Fruit fly (Drosophila melanogaster) whole organism, larva: ENCODE results near the gene CG5043.

Experiments used
- noc ChIP-seq: fragments of 200-800 bp; sonication (Bioruptor generic); optimal IDR thresholded peaks from 3 replicates; lab custom pipeline; 2019; ENCODE audit warnings: missing biosample characterization, mild to moderate bottlenecking, missing genetic modification characterization, moderate library complexity

CG5043 gene

DNA sequence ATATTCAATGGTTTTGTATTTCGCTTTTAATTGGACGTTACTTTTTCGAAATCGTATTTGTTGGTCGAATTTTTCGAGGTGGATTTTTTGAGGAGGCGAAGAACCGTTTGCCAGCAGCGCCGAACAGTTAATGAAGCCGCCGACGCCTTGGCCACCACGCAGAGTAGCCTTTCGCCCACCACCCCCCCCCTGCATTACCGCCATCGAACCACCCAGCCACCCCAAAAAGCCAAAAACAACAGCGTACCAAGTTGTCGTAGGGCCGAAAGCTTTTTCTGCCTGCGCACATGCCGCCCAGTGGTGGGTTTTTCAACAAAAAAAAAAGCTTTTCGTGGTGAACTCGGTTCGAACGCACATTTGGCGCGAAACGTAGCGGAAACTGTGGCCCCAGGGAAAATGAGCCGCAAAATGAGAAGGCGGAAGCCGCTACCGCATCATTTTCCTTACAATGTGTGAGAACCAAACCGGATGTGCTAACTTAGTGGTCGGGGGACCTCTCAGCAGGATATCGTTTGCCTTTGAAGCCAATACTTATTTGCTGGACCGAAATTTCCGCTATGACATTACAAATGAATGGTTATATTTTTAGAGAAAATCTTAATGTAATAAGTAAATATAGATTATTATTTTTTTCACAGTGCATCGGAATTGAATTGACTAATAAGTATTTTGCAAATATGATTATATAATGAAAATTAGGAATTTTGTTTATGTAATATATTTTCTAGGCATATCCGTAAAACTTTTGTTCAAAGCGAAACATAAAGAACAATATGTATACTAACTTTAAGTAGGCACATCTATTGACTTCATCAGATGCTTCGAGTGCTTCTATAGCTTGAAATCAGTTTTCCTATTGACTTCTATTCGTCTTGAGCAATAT is at the start of gene CG5043, which contains the start of gene Dif:
Gene CG5043, plus strand, starts transcription at position 833 of the 883 bp plus-strand sequence.
Gene Dif, minus strand, starts transcription at position 132 of the 883 bp plus-strand sequence.
- no peak for TF ChIP-seq noc (tag; lab: Kevin White, UChicago)

DNA sequence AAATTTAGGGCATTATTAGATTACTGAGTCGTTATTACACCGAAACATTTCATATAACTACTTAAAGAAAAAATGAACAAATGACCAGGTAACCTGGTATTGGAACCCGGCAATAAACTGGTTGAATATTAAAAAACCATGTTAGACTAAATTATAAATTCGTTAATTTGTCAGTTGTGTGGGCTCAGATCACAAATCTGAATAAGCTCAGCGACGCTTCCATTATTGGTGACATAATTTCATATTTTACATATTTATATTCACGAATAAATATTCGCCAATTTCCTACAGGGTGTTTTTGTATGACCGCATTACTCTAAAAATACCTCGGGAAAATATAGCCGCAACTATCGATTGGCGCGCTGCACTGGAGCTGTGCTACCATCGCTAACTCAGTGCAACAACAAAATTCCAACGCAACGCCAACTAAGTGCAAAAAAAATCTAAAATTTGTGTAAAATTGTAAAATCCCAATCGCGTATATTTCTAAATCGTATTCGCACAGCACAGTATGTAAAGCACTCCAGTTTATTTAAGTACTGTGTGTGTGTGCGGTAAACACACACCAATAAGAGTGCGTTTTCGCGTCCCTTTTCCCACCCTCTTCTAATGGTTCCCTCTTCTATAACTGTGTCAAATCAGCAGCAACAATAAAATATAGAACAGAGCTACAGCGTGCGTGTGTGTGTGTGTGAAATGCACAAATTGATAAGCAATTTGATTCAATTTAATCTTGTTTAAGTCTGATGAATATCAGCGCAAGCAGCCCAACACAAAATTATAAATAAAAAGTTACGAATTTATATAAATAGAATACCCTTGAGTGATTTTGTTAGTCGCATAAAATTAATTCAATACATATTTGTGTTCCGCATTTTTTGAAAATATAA is 49.1 kb upstream of the CG5043 start, which contains the start of gene CLIP-190:
Gene CLIP-190, plus strand, starts transcription at position 370 of the 890 bp plus-strand sequence.
- no peak for TF ChIP-seq noc (tag; lab: Kevin White, UChicago)

DNA sequence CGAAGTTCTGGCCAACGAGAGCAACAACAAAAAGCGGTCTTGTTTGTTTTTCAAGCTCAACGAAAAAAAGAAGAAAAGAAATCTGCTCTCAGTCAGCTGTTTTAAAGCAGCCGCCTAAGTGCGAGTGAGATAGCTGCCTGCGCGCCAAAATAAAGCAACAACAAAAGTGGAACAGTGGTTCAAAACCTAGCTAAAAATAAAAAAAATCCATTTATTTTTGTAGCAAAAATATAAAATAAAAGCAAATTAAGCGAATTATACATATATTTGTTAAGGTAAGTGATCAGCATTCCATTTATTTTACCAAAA is 48.5 kb upstream of the CG5043 start:
- TF ChIP-seq noc (tag; lab: Kevin White, UChicago): no peak

DNA sequence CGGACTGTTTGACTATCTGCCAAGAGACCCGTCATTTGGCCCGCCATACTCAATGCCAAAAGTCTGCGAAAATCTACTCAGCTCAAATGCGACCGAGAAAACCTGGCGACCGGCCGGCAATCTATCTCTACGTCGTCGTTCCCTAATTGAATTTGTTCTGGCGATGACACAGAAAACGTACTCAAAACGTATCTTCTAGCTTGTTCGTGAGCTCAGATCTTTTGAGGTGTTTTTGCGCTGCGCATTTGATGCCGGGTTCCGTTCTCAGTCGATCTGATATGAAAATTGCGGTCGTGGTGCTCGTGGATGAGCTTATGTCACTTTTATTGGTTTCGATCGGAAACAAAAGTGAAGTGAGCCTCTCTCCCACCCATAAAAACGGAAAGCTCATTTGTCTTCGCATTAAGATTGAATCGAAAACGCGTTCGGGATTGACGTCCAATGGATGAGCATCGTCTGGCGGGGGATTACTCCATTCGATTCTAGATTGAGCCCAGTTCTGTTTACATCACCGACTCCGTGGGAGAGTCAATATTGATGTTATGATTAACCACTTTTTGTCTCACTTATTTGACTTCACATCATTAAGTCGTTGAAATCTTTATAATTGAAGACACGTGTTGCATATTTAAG is 45.8 kb upstream of the CG5043 start:
- peak; percentile 48 for TF ChIP-seq noc (tag; lab: Kevin White, UChicago)

DNA sequence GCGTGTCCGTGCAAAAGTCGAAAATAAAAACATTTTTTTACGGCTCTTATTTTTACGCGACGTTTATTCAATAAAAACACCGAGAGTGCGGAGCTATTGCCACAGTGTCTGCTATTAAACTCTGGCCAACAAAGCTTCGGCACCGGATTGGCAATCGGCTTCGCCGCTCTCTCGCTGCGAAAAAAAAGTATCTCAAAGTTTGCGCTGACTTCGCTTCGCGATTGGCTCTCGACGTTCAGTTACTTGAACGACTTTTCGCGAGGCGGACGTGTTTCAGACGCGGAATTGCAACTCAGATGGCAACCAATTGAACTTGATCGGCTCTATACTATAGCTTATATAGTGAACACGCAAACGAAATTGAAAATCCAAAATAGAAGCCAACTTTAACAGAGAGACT is 44.6 kb upstream of the CG5043 start:
- TF ChIP-seq noc (tag; lab: Kevin White, UChicago): peak; percentile 51

DNA sequence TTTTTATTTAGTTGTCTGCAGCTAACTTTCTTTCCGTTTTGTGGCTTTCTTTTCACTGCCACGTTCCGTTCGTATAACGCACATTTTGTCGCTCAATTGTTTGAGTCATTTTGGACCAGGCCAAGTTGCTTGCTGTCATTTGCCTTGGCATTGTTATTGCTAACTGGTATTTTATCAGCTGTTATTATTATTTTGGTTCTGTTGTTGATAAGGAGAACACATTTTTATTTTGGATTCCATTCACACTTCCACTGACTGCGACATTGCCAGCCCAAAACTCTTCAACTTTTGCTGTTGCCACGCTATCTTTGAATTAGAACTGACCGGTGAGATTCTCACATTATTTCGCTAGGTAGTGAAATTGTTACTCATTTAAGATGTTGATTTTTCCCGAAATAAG is 42.9 kb upstream of the CG5043 start:
- TF ChIP-seq noc (tag; lab: Kevin White, UChicago): no peak

DNA sequence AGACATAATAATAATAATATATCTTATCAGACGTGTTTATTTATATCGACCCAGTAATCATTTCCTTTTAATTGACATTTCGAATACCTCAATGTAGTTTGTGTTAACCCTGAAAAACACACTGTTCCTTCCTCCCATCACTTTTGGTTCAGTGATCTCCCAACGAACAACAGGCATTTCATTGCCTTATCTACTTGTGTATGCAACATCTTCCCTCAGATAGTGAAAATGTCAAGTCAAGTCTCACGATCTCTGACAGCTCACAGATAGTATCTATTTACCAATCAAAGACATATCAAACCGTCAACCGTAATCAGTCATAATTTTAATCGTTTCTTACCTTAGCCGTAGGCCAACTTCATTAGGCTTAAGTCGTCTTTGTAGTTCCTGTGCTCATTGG is 38.7 kb upstream of the CG5043 start:
- peak; percentile 38 for TF ChIP-seq noc (tag; lab: Kevin White, UChicago)

DNA sequence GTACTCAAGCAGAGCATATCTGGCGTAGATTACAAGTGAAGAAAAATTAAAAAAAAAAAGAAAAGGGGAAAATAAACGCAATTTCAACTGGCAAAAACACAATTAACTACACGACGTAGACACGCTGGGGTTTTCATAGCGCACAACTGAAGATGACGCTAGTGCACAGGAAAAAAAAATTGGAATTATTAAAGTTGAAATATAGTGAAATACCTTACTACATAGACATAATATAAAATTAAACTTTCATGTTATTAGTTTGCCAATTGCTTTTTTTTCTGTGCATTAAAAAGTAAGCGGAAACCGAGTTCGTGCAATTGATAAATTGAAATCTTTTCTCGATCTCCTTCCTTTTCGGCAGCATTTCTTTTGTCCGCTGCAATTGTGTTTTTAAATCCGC is 36.3 kb upstream of the CG5043 start:
- no peak for TF ChIP-seq noc (tag; lab: Kevin White, UChicago)

DNA sequence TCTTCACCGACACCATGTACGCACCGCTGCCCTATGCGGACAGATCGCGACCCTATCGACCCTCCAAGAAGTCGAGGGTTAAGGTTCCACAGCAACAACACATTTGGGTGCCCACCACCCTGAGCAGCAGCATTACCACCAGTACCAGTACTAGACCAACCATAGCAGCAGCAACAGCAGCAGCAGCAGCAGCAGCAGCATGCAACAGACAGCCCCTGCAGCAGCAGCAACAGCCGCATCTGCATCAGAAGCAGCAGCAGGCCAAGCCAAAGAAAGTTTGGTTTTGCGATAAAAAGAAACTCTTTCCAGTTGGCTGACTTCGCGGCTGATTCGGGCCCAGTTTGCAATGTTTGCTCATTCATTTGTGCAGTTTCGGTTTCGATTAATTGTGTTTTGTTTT is 31.2 kb upstream of the CG5043 start:
- TF ChIP-seq noc (tag; lab: Kevin White, UChicago): no peak

DNA sequence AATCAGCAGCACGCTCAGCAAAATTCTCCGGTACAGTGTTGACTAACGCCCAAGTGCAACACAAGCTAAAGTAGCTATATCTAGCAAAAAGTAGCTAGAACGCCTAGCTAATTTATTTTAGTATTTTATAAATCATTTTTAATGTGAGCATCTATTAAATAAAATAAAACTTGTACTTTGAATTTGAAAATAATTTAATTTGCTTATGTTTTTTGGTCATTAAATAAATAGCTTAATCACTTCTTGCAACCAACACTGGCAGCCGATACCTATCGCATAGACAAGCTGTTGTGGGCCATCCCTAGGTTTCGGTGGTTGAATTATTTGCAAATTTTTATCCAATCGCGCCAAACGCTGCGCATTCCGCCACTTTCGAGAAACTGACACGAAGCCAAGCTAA is 23.3 kb upstream of the CG5043 start, which contains the start of the genes Polr2J and CG15141:
Gene Polr2J, minus strand, starts transcription at position 49 of the 400 bp plus-strand sequence.
Gene CG15141, plus strand, starts transcription at position 284 of the 400 bp plus-strand sequence.
- no peak for TF ChIP-seq noc (tag; lab: Kevin White, UChicago)

DNA sequence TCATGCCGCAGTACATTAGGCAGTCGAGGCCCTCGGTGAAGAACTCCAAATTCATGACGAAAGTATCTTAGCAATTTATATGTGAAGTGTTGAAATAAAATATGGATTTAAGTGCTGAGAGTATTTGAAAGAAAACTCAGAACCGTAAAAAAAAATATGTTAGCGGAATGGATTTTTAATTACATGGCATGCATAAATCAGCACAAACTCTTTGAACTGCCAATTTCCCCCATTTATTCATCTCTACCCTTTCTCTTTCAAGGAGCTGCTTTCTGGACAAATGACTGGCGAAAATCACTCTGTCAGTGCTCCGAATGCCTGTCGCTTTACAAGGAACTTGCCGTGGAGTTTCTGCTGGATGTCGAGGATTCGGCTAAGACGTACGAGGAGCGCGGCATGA is 21.1 kb upstream of the CG5043 start, which contains the start of gene Rsph9:
Gene Rsph9, minus strand, starts transcription at position 101 of the 400 bp plus-strand sequence.
- no peak for TF ChIP-seq noc (tag; lab: Kevin White, UChicago)

DNA sequence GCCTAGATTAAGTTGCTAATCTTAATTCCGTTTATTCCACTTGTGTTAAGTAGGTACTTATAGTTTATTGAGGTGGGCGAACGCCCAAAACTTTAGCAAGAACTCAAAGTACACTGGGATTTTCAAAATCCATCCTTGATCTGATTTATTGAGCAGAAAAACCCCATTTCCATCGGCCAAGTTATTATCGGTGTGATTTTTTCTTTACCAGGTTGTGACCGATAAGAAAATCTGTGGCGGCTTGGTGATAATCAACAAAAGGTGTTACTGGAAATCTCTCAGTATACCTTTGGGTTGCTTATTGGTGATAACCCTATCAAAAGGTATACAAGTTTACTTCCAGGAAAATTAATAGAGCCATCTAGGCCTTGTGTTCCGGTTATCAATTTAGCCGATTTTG is 13.2 kb upstream of the CG5043 start:
- TF ChIP-seq noc (tag; lab: Kevin White, UChicago): no peak

DNA sequence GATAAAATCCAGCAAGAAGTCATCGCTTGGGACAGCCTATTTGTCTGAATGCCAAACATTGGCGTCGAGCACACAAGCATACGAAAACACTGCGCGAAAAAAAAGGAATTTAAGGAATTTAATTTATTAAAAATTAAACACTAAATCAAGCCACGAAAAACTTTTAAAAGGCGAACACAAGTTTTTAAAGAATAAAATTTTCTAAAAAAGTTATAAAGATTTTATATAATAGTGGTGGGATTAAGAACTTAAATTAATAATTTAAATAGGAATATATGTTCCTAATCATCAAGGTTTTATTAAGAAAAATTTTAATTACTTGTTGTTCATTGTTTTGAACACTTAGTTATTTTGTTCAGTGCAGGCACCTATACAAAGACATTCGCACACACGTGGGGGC is 12.3 kb upstream of the CG5043 start:
- TF ChIP-seq noc (tag; lab: Kevin White, UChicago): peak; percentile 24

DNA sequence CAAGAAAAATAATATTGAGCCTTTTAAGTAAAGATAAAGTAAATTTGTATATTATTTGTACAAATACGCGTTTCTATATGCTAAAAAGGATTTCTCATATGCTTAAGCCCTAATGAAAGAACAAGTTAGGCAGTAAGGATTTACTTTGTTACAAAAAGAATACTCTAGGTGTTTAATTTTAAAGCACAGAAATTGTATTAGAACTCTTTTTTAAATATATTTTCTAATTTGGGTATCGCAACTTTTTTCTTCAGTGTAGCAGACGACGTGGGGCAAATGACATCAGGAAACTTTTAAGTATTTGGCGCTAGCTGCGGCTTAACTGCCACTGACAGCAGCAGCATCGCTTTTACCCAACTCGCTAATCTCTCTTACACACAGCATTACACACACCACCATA is 11.6 kb upstream of the CG5043 start:
- no peak for TF ChIP-seq noc (tag; lab: Kevin White, UChicago)

DNA sequence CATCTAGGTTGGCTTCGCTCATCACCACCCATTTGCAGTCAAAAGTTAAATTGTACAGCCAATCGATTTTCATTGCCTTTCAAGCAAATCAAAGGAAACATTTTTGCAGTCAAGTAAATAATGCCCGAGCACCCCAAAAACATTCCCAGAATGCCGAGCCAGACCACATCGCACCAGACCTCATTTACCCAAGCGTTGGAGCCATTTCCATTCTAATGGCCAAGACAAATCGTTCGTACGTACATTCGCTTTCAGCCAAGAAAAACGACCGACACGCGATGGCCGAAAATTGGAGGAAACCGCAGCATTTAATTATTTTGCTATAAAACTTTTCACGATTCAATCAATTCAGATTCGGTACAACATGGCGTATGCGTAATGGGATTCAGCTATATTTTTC is 8.7 kb upstream of the CG5043 start:
- no peak for TF ChIP-seq noc (tag; lab: Kevin White, UChicago)
